Worm (Caenorhabditis elegans): ENCODE measurements around the gene T15B7.1.

- TF ChIP-seq unc-62 (GFP tag; optimal IDR thresholded peaks at IDR 0.05 in 1 of 2) (no peak), unc-62 (tag; optimal IDR thresholded peaks at IDR 0.05) (no peak), pqm-1 (tag; optimal IDR thresholded peaks at IDR 0.05) (no peak), lsy-2 (tag; optimal IDR thresholded peaks at IDR 0.05) (no peak), tag-97 (GFP tag; IDR thresholded peaks at IDR 0.05) (no peak), zag-1 (tag; optimal IDR thresholded peaks at IDR 0.05) (no peak), mes-2 (tag; optimal IDR thresholded peaks at IDR 0.05; ENCODE audit: poor library complexity, severe bottlenecking) (no peak), nhr-11 (tag; optimal IDR thresholded peaks at IDR 0.05) (no peak), mxl-3 (GFP tag; optimal IDR thresholded peaks at IDR 0.05) (no peak), Y48G9A.11 (GFP tag; IDR thresholded peaks at IDR 0.05) (no peak), egl-27 (tag; optimal IDR thresholded peaks at IDR 0.05) (no peak), unc-39 (tag; optimal IDR thresholded peaks at IDR 0.05) (no peak)
Measured at ce11 chrV:6836036-6836435, 6.5 kb upstream of the T15B7.1 start.
